Worm (Caenorhabditis elegans): ENCODE measurements around the gene lec-6.

The lec-6 gene

DNA sequence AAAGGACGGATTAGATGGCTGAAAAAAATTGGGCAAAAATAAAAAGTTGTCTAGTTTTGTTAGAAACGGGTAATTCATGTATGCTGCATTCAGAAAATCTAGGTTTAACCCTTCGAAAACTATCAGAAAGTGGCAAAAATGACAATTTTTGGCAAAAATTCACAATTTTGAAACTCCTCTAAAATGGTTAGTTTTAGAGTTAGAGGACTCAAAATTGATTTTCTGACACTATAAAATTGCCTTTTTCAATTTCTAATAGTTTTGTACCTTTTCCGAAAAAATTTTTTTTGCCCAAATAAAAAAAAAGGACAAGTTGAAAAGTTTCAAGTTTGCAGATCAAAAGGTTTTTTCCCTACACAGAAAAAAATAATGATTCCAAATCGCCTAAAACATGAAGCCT is 23.6 kb downstream of the lec-6 start:
- no peak for TF ChIP-seq tab-1 (GFP tag; IDR thresholded peaks at IDR 0.05)
- TF ChIP-seq cog-1 (tag; optimal IDR thresholded peaks at IDR 0.05), result no peak
- no peak for TF ChIP-seq flt-1 (GFP tag; IDR thresholded peaks at IDR 0.05)
- TF ChIP-seq T22C8.4 (GFP tag; IDR thresholded peaks at IDR 0.05), result no peak
- no peak for TF ChIP-seq klf-2 (GFP tag; conservative IDR thresholded peaks at IDR 0.05)
- no peak for TF ChIP-seq ztf-23 (GFP tag; IDR thresholded peaks at IDR 0.05)
- TF ChIP-seq ztf-29 (GFP tag; IDR thresholded peaks at IDR 0.05), result no peak
- no peak for TF ChIP-seq med-1 (GFP tag; optimal IDR thresholded peaks at IDR 0.05; ENCODE audit: insufficient read depth)
- TF ChIP-seq ref-1 (GFP tag; conservative IDR thresholded peaks at IDR 0.05), result no peak

DNA sequence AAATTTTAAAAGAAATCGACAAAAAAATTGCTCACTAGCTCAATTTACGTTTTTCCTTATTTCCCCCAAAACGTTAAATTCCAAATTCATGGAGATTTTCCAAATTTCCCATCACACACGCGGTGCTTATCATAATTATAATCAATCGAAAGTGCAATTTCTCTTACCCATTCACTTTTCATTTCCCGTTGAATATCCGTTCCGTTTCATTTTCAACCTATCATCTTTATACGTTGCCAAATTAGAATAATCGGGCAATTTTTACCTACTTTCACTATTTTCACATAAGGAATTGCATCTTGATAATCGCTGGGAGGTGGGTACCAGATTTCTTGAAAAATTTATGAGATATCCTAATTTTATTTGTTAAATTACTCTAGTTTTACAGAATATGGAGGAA is 31.4 kb downstream of the lec-6 start:
- TF ChIP-seq med-1 (GFP tag; optimal IDR thresholded peaks at IDR 0.05; ENCODE audit: insufficient read depth), result no peak
- no peak for TF ChIP-seq ref-1 (GFP tag; conservative IDR thresholded peaks at IDR 0.05)
- no peak for TF ChIP-seq flt-1 (GFP tag; IDR thresholded peaks at IDR 0.05)
- TF ChIP-seq cog-1 (tag; optimal IDR thresholded peaks at IDR 0.05), result no peak
- TF ChIP-seq tab-1 (GFP tag; IDR thresholded peaks at IDR 0.05), result no peak
- TF ChIP-seq klf-2 (GFP tag; conservative IDR thresholded peaks at IDR 0.05), result no peak
- no peak for TF ChIP-seq ztf-23 (GFP tag; IDR thresholded peaks at IDR 0.05)
- no peak for TF ChIP-seq T22C8.4 (GFP tag; IDR thresholded peaks at IDR 0.05)
- no peak for TF ChIP-seq ztf-29 (GFP tag; IDR thresholded peaks at IDR 0.05)

DNA sequence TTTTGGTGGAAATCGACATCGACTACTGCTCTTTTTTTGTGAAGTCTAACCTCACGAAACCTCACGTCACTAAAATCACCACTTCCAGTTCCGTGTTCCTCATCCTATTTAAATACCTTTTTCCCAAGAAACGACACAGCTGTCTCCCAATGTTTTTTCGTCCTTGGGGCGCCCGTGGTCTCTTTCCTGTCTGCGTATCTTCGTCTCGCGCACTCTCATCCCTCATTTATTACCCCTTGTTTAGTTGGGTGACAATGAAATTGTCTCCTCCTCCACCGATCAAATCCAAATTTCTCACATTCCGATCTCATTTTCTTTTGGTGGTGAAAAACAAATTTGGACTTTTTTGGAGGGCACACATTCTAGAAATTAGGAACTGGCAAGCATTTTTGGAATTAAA is 35.4 kb downstream of the lec-6 start:
- TF ChIP-seq ztf-29 (GFP tag; IDR thresholded peaks at IDR 0.05) (no peak), med-1 (GFP tag; optimal IDR thresholded peaks at IDR 0.05; ENCODE audit: insufficient read depth) (no peak), ztf-23 (GFP tag; IDR thresholded peaks at IDR 0.05) (no peak), cog-1 (tag; optimal IDR thresholded peaks at IDR 0.05) (no peak)

DNA sequence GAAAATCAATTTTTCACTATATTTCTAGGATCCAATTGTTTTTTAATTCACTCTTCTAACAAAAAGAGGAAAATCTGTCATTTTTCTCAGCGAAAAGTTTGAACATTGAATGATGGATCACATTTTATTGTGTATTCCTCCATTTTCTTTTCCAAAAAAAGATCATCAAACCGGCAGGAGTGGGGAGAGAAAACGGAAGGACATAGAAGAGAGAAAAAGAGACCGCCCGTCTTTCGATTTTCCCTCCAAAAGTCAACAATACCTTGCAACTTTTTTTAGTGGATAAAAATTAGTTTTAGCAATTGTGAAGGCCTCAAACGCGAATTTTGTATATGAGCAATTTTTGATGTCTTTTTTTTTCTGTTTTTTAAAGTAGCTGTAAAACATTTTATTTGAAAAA is 36.4 kb downstream of the lec-6 start:
- TF ChIP-seq flt-1 (GFP tag; IDR thresholded peaks at IDR 0.05), result no peak
- no peak for TF ChIP-seq T22C8.4 (GFP tag; IDR thresholded peaks at IDR 0.05)
- TF ChIP-seq cog-1 (tag; optimal IDR thresholded peaks at IDR 0.05), result no peak

DNA sequence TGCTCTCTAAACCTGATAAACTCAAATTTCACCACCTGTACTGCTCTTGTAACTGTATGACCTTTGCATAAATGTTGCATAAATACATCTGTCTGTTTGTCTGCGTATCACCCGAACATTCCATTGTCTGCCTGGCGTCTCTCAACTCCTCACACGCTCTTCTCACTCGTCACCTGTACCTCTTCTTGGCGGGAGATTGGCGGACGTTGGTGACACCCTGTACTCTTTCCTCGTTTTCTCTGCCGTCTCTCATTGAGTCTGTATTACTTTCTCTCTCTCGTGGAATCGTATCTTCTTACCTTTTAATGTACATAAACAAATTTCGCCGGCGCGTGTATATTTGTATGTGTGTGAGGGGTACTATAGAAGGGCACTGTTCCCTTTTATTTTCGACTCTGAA is 41.3 kb downstream of the lec-6 start:
- TF ChIP-seq cog-1 (tag; optimal IDR thresholded peaks at IDR 0.05) (peak; percentile 44), ztf-23 (GFP tag; IDR thresholded peaks at IDR 0.05) (no peak), flt-1 (GFP tag; IDR thresholded peaks at IDR 0.05) (0 out of 2 replicates have a peak, but pooled peaks have one; percentile 7)

DNA sequence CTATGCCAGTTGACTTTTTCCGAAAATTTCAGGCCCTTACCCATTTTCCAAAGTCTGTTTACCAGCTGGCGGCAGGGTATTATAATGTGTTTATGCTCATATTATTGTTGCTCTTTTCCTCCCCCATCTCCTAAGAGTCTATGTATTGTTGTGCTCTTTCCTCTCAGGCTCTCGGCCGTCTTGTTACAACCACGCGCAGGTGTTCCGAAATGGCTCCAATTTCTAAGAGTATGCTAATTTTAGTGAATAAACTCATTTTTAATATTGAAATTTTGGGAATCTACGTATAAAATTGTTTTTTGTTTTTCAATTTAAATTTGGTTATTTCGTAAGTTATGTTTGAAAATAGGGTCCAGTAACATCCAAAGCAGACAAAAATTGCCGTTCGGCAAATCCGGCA is 42.1 kb downstream of the lec-6 start:
- no peak for TF ChIP-seq tab-1 (GFP tag; IDR thresholded peaks at IDR 0.05)
- TF ChIP-seq cog-1 (tag; optimal IDR thresholded peaks at IDR 0.05), result no peak

DNA sequence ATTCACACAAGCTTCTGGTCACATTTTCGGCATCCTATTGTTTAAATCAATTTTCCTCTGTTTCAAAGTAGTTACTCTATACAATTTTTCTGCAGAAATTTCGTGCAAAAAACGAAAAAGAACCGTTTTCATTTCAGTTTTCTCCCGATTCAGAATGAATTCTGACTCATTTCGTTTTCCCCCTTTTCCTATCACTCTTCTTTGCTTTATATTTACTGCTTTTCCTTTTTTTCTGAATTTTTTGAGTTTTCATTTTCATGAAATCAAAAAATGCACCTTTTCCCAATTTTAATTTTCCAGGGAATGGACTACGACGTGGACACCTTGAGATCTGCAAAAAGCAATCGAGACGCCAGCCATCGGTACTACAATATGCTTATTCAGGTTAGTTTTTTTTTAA is 44.5 kb downstream of the lec-6 start, which contains the start of gene B0353.1:
Gene B0353.1, plus strand, starts transcription at position 301 of the 400 bp plus-strand sequence.
- TF ChIP-seq ref-1 (GFP tag; conservative IDR thresholded peaks at IDR 0.05), result no peak
- TF ChIP-seq ztf-29 (GFP tag; IDR thresholded peaks at IDR 0.05), result no peak
- no peak for TF ChIP-seq tab-1 (GFP tag; IDR thresholded peaks at IDR 0.05)
- no peak for TF ChIP-seq med-1 (GFP tag; optimal IDR thresholded peaks at IDR 0.05; ENCODE audit: insufficient read depth)
- no peak for TF ChIP-seq cog-1 (tag; optimal IDR thresholded peaks at IDR 0.05)
- TF ChIP-seq klf-2 (GFP tag; conservative IDR thresholded peaks at IDR 0.05), result no peak
- TF ChIP-seq ztf-23 (GFP tag; IDR thresholded peaks at IDR 0.05), result no peak

Measured in whole organism, midembryonic.